Worm (Caenorhabditis elegans) whole organism, L4 larva: ENCODE results near the gene gop-2.

ENCODE experiments used
- ama-1 ChIP-seq: fragments of 150-350 bp; optimal IDR thresholded peaks from 2 replicates; lab custom pipeline; 2014; ENCODE audit warnings: inconsistent platforms, mixed read lengths
- ztf-11 ChIP-seq: fragments of 150-350 bp; optimal IDR thresholded peaks from 2 replicates; lab custom pipeline; 2014; ENCODE audit warnings: missing biosample characterization, missing genetic modification characterization

DNA sequence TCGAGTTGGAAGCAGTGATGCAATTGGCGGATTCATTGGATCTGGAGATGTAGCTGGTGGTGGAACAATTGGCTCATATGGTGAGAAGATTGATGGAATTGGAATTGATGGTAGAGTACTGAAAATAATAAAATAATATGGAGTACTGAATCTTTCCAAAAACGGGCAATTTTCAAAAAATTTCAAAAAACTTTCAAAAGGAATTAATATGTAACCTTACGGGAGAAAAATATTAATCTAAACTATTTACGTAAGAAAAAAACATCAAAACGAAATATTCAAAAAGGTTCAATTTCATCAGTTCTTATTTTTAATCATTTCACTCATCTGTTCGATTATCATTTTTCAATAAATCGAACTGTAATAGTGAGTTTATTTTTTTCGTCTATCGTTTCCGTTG, 11.0 kb downstream of the gop-2 start, which contains the start of gene ZC395.4:
- TF ChIP-seq ama-1 (lab: Kevin White, UChicago) (no peak), ztf-11 (no peak)
